Fruit fly (Drosophila melanogaster) S2 (cell line): Measurements from ENCODE around the gene CG9389.

Experiments used
- CG8478 ChIP-seq: fragments of >200 bp; optimal IDR thresholded peaks from 2 replicates; lab custom pipeline; 2018
- CTCF ChIP-seq, 2 experiments: fragments of >200 bp; optimal IDR thresholded peaks; 2 replicates each; lab custom pipeline; 2018

dm6 chr3L:21220100-21220499, 50.3 kb downstream of the CG9389 start, which contains the start of gene CG43219:
- TF ChIP-seq CTCF (optimal IDR thresholded peaks at IDR 0.05; lab: Kevin White, UChicago): no peak
- no peak for TF ChIP-seq CG8478
